Fruit fly (Drosophila melanogaster) whole organism, embryonic: ENCODE data around the gene CG10638.
A peak's percentile ranks its signal among the peaks of the same experiment; 100 is the strongest.

Experiments
- Antp ChIP-seq: fragments of 200-800 bp; sonication (Bioruptor generic); optimal IDR thresholded peaks from 3 replicates; lab custom pipeline; 2016; ENCODE audit warnings: missing biosample characterization, missing genetic modification characterization
- Bgb ChIP-seq: fragments of 200-800 bp; sonication (Bioruptor generic); IDR thresholded peaks from 2 replicates; pipeline ENCODE4 v1.3.6; 2022; ENCODE audit warnings: missing biosample characterization, missing genetic modification characterization; ENCODE audit not compliant: partially characterized antibody
- C15 ChIP-seq: fragments of 200-800 bp; sonication (Bioruptor generic); IDR thresholded peaks from 3 replicates; pipeline ENCODE4 v1.3.6; 2022; ENCODE audit warnings: missing biosample characterization, missing genetic modification characterization
- CG10209 ChIP-seq: fragments of 200-800 bp; sonication (Bioruptor generic); optimal IDR thresholded peaks from 3 replicates; lab custom pipeline; 2017; ENCODE audit warnings: missing biosample characterization, mild to moderate bottlenecking, missing genetic modification characterization, missing genetic modification reagents
- CG10366 ChIP-seq: fragments of 200-800 bp; sonication (Bioruptor generic); IDR thresholded peaks from 2 replicates; pipeline ENCODE4 v1.3.6; 2022; ENCODE audit warnings: missing biosample characterization, missing genetic modification characterization
- CG11093 ChIP-seq: fragments of 200-800 bp; sonication (Bioruptor generic); IDR thresholded peaks from 3 replicates; pipeline ENCODE4 v1.3.6; 2022; ENCODE audit warnings: missing biosample characterization, missing genetic modification characterization
- CG15479 ChIP-seq: fragments of 200-800 bp; sonication (Bioruptor generic); optimal IDR thresholded peaks from 3 replicates; lab custom pipeline; 2019; ENCODE audit warnings: missing biosample characterization, mild to moderate bottlenecking, missing genetic modification characterization, moderate library complexity
- CG15601 ChIP-seq: fragments of 200-800 bp; sonication (Bioruptor generic); optimal IDR thresholded peaks from 3 replicates; lab custom pipeline; 2019; ENCODE audit warnings: missing biosample characterization, mild to moderate bottlenecking, missing genetic modification characterization, moderate library complexity
- CG1602 ChIP-seq: fragments of 200-800 bp; sonication (Bioruptor generic); optimal IDR thresholded peaks from 3 replicates; lab custom pipeline; 2016; ENCODE audit warnings: missing biosample characterization, missing genetic modification characterization
- CG17568 ChIP-seq: fragments of 200-800 bp; sonication (Bioruptor generic); optimal IDR thresholded peaks from 2 replicates; lab custom pipeline; 2018; ENCODE audit warnings: missing biosample characterization, mild to moderate bottlenecking, missing genetic modification characterization, moderate library complexity
- CG17612 ChIP-seq: fragments of 200-800 bp; sonication (Bioruptor generic); IDR thresholded peaks from 2 replicates; pipeline ENCODE4 v1.3.6; 2022; ENCODE audit warnings: missing biosample characterization, missing genetic modification characterization
- CG18619 ChIP-seq: fragments of 200-800 bp; sonication (Bioruptor generic); optimal IDR thresholded peaks from 3 replicates; lab custom pipeline; 2017; ENCODE audit warnings: missing biosample characterization, mild to moderate bottlenecking, missing genetic modification characterization
- CG2875 ChIP-seq: fragments of 200-800 bp; sonication (Bioruptor generic); optimal IDR thresholded peaks from 2 replicates; lab custom pipeline; 2017; ENCODE audit warnings: missing biosample characterization, mild to moderate bottlenecking, missing genetic modification characterization, missing genetic modification reagents
- CG3065 ChIP-seq: fragments of 200-800 bp; sonication (Bioruptor generic); optimal IDR thresholded peaks from 2 replicates; lab custom pipeline; 2016; ENCODE audit warnings: missing biosample characterization, missing genetic modification characterization
- CG4730 ChIP-seq: fragments of 200-800 bp; sonication (Bioruptor generic); IDR thresholded peaks from 2 replicates; pipeline ENCODE4 v1.3.6; 2022; ENCODE audit warnings: missing biosample characterization, missing genetic modification characterization
- CG7271 ChIP-seq: fragments of 200-800 bp; sonication (Bioruptor generic); optimal IDR thresholded peaks from 2 replicates; lab custom pipeline; 2018; ENCODE audit warnings: missing biosample characterization, mild to moderate bottlenecking, missing genetic modification characterization, moderate library complexity
- CG7556 ChIP-seq: fragments of 200-800 bp; sonication (Bioruptor generic); optimal IDR thresholded peaks from 2 replicates; lab custom pipeline; 2017; ENCODE audit warnings: missing biosample characterization, mild to moderate bottlenecking, missing genetic modification characterization
- CG7928 ChIP-seq: fragments of 200-800 bp; sonication (Bioruptor generic); optimal IDR thresholded peaks from 2 replicates; lab custom pipeline; 2017; ENCODE audit warnings: missing biosample characterization, mild to moderate bottlenecking, missing genetic modification characterization
- CG7987 ChIP-seq: fragments of 200-800 bp; sonication (Bioruptor generic); optimal IDR thresholded peaks from 2 replicates; lab custom pipeline; 2018; ENCODE audit warnings: missing biosample characterization, mild to moderate bottlenecking, missing genetic modification characterization, moderate library complexity
- CG8388 ChIP-seq: fragments of 200-800 bp; sonication (Bioruptor generic); optimal IDR thresholded peaks from 2 replicates; lab custom pipeline; 2019; ENCODE audit warnings: missing biosample characterization, mild to moderate bottlenecking, missing genetic modification characterization, moderate library complexity
- CG8944 ChIP-seq: fragments of 200-800 bp; sonication (Bioruptor generic); optimal IDR thresholded peaks from 3 replicates; lab custom pipeline; 2016; ENCODE audit warnings: missing biosample characterization, missing genetic modification characterization
- CrebB ChIP-seq: fragments of 200-800 bp; sonication (Bioruptor generic); optimal IDR thresholded peaks from 3 replicates; lab custom pipeline; 2018; ENCODE audit warnings: missing biosample characterization, mild to moderate bottlenecking, missing genetic modification characterization
- D19B ChIP-seq: fragments of 200-800 bp; sonication (Bioruptor generic); optimal IDR thresholded peaks from 2 replicates; lab custom pipeline; 2017; ENCODE audit warnings: missing biosample characterization, mild to moderate bottlenecking, missing genetic modification characterization
- Dbx ChIP-seq: fragments of 200-800 bp; sonication (Bioruptor generic); IDR thresholded peaks from 3 replicates; pipeline ENCODE4 v1.3.6; 2022; ENCODE audit warnings: missing biosample characterization, missing genetic modification characterization
- Dek ChIP-seq: fragments of 200-800 bp; sonication (Bioruptor generic); optimal IDR thresholded peaks from 3 replicates; lab custom pipeline; 2019; ENCODE audit warnings: missing biosample characterization, mild to moderate bottlenecking, missing genetic modification characterization, moderate library complexity
- Dll ChIP-seq: fragments of 200-800 bp; sonication (Bioruptor generic); IDR thresholded peaks from 4 replicates; pipeline ENCODE4 v1.3.6; 2022; ENCODE audit warnings: missing biosample characterization, missing genetic modification characterization; ENCODE audit not compliant: partially characterized antibody
- Hey ChIP-seq: fragments of 200-800 bp; sonication (Bioruptor generic); optimal IDR thresholded peaks from 3 replicates; lab custom pipeline; 2018; ENCODE audit warnings: missing biosample characterization, mild to moderate bottlenecking, missing genetic modification characterization
- HmgZ ChIP-seq: fragments of 200-800 bp; sonication (Bioruptor generic); optimal IDR thresholded peaks from 2 replicates; lab custom pipeline; 2018; ENCODE audit warnings: missing biosample characterization, mild to moderate bottlenecking, missing genetic modification characterization
- Kr ChIP-seq: fragments of 200-800 bp; sonication (Bioruptor generic); optimal IDR thresholded peaks from 2 replicates; lab custom pipeline; 2017; ENCODE audit warnings: missing biosample characterization, mild to moderate bottlenecking, missing genetic modification characterization
- Mad ChIP-seq: fragments of 200-800 bp; sonication (Bioruptor generic); optimal IDR thresholded peaks from 2 replicates; lab custom pipeline; 2016; ENCODE audit warnings: missing biosample characterization, missing genetic modification characterization
- NfI ChIP-seq: fragments of 200-800 bp; sonication (Bioruptor generic); optimal IDR thresholded peaks from 3 replicates; lab custom pipeline; 2018; ENCODE audit warnings: missing biosample characterization, mild to moderate bottlenecking, missing genetic modification characterization, moderate library complexity
- Oaz ChIP-seq: fragments of 200-800 bp; sonication (Bioruptor generic); IDR thresholded peaks from 2 replicates; pipeline ENCODE4 v1.3.6; 2022; ENCODE audit warnings: missing biosample characterization, missing genetic modification characterization
- Oli ChIP-seq: fragments of 200-800 bp; sonication (Bioruptor generic); optimal IDR thresholded peaks from 2 replicates; lab custom pipeline; 2018; ENCODE audit warnings: missing biosample characterization, mild to moderate bottlenecking, missing genetic modification characterization, moderate library complexity
- Optix ChIP-seq: fragments of 200-800 bp; sonication (Bioruptor generic); IDR thresholded peaks from 3 replicates; pipeline ENCODE4 v1.3.6; 2022; ENCODE audit warnings: missing biosample characterization, missing genetic modification characterization
- Sry-δ ChIP-seq: fragments of 200-800 bp; sonication (Bioruptor generic); optimal IDR thresholded peaks from 2 replicates; lab custom pipeline; 2016; ENCODE audit warnings: missing biosample characterization, missing genetic modification characterization
- ase ChIP-seq: fragments of 200-800 bp; sonication (Bioruptor generic); IDR thresholded peaks from 3 replicates; pipeline ENCODE4 v1.3.6; 2022; ENCODE audit warnings: missing biosample characterization, missing genetic modification characterization
- bcd ChIP-seq: fragments of 200-800 bp; sonication (Bioruptor generic); optimal IDR thresholded peaks from 2 replicates; lab custom pipeline; 2017; ENCODE audit warnings: missing biosample characterization, mild to moderate bottlenecking, missing genetic modification characterization
- ci ChIP-seq: fragments of 200-800 bp; sonication (Bioruptor generic); IDR thresholded peaks from 3 replicates; pipeline ENCODE4 v1.3.6; 2022; ENCODE audit warnings: missing biosample characterization, missing genetic modification characterization
- croc ChIP-seq: fragments of 200-800 bp; sonication (Bioruptor generic); conservative IDR thresholded peaks from 3 replicates; pipeline ENCODE4 v1.3.6; 2022; ENCODE audit warnings: missing biosample characterization, missing genetic modification characterization
- da ChIP-seq: fragments of 200-800 bp; sonication (Bioruptor generic); optimal IDR thresholded peaks from 2 replicates; lab custom pipeline; 2016; ENCODE audit warnings: missing biosample characterization, missing genetic modification characterization
- ken ChIP-seq: fragments of 200-800 bp; sonication (Bioruptor generic); IDR thresholded peaks from 3 replicates; pipeline ENCODE4 v1.3.6; 2022; ENCODE audit warnings: missing biosample characterization, missing genetic modification characterization
- knrl ChIP-seq: fragments of 200-800 bp; sonication (Bioruptor generic); IDR thresholded peaks from 3 replicates; pipeline ENCODE4 v1.3.6; 2022; ENCODE audit warnings: missing biosample characterization, missing genetic modification characterization; ENCODE audit not compliant: partially characterized antibody
- lola ChIP-seq, 3 experiments: fragments of >200 bp in 2 of 3; fragments of 200-800 bp in 1 of 3; sonication (Bioruptor generic) in 1 of 3; optimal IDR thresholded peaks; 2 replicates each; lab custom pipeline; 2017 to 2019; ENCODE audit warnings: missing biosample characterization in 3 of 3, missing genetic modification characterization in 3 of 3, mild to moderate bottlenecking in 1 of 3, moderate library complexity in 1 of 3
- ranshi ChIP-seq: fragments of 200-800 bp; sonication (Bioruptor generic); IDR thresholded peaks from 2 replicates; pipeline ENCODE4 v1.3.6; 2022; ENCODE audit warnings: missing biosample characterization, missing genetic modification characterization
- run ChIP-seq: fragments of 200-800 bp; sonication (Bioruptor generic); optimal IDR thresholded peaks from 3 replicates; lab custom pipeline; 2018; ENCODE audit warnings: missing biosample characterization, mild to moderate bottlenecking, missing genetic modification characterization
- sr ChIP-seq: fragments of 200-800 bp; sonication (Bioruptor generic); IDR thresholded peaks from 3 replicates; pipeline ENCODE4 v1.3.6; 2022; ENCODE audit warnings: missing biosample characterization, missing genetic modification characterization
- tx ChIP-seq: fragments of 200-800 bp; sonication (Bioruptor generic); optimal IDR thresholded peaks from 2 replicates; lab custom pipeline; 2016; ENCODE audit warnings: missing biosample characterization, missing genetic modification characterization
- vfl ChIP-seq: fragments of 200-800 bp; sonication (Bioruptor generic); optimal IDR thresholded peaks from 2 replicates; lab custom pipeline; 2016; ENCODE audit warnings: missing biosample characterization, missing genetic modification characterization
- wdn ChIP-seq: fragments of 200-800 bp; sonication (Bioruptor generic); IDR thresholded peaks from 2 replicates; pipeline ENCODE4 v1.3.6; 2022; ENCODE audit warnings: missing biosample characterization, missing genetic modification characterization
- yki ChIP-seq: fragments of >200 bp; optimal IDR thresholded peaks from 3 replicates; lab custom pipeline; 2018

Gene CG10638

DNA sequence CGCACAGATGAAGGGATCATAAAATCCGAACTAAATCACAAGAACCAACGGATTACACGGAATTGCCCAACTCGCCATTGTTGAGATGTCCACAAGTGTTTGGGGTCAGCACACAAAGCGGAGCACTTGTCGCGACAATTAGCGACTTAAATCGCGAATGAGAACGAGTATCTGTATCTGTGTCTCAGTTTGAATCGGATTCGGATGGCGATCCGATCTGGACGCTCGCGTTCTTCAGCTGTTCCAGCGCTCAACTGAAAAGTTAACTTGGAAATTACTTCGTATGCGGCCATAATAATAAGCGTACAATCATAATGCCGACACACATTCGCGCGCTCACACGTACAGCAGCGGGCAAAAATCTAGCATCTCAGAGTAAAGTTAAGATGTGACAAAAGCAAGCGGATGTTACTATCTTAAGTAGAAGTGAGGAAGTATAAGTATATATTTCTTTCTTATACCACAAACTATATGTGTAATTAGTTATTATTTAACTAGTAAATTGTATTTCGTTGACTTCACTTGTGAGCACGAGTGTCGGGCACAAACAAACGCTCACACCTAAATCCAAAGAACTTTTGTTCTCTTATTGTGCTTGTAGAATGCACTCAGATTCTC is 10.6 kb downstream of the CG10638 start, which contains the start of gene CG10660 (continued):
- peak; percentile 84 for TF ChIP-seq CG18619 (GFP tag; lab: Kevin White, UChicago)
- peak; percentile 89 for TF ChIP-seq bcd (GFP tag; lab: Kevin White, UChicago)
- peak; percentile 75 for TF ChIP-seq wdn (GFP tag; lab: Robert Waterston, UW)
- TF ChIP-seq Dbx (GFP tag; lab: Robert Waterston, UW) = peak; percentile 74
- peak; percentile 64; the same call in 1 of the 2 replicates for TF ChIP-seq CG17612 (GFP tag; lab: Robert Waterston, UW)
- peak; percentile 79 for TF ChIP-seq ase (GFP tag; lab: Robert Waterston, UW)
- TF ChIP-seq yki (lab: Kevin White, UChicago) = no peak
- TF ChIP-seq knrl = no peak
- peak; percentile 84 for TF ChIP-seq CrebB (tag; lab: Kevin White, UChicago)
- TF ChIP-seq CG4730 = peak; percentile 67; the same call in 1 of the 2 replicates
- peak; percentile 63 for TF ChIP-seq croc
- peak; percentile 86 for TF ChIP-seq ken
- TF ChIP-seq NfI = peak; percentile 81
- no peak for TF ChIP-seq Kr
- TF ChIP-seq CG10366 = peak; percentile 88
- peak; percentile 56 for TF ChIP-seq Antp (GFP tag; lab: Kevin White, UChicago)
- peak; percentile 89 for TF ChIP-seq ranshi (GFP tag; lab: Robert Waterston, UW)
- peak; percentile 93 for TF ChIP-seq Oli (tag; lab: Kevin White, UChicago)
- TF ChIP-seq CG7987 (GFP tag; lab: Kevin White, UChicago) = peak; percentile 55
- TF ChIP-seq C15 (GFP tag; lab: Robert Waterston, UW) = no peak
- peak; percentile 86 for TF ChIP-seq Dek (tag; lab: Kevin White, UChicago)
- peak; percentile 85 for TF ChIP-seq Optix (GFP tag; lab: Robert Waterston, UW)
- no peak for TF ChIP-seq CG15479 (GFP tag; lab: Kevin White, UChicago)
- peak; percentile 63 for TF ChIP-seq CG8944 (GFP tag; lab: Kevin White, UChicago)
- peak; percentile 85 for TF ChIP-seq Mad
- peak; percentile 86 for TF ChIP-seq CG1602 (GFP tag; lab: Kevin White, UChicago)
- peak; percentile 39 for TF ChIP-seq tx
- peak; percentile 88 for TF ChIP-seq CG10209 (GFP tag; lab: Kevin White, UChicago)
- TF ChIP-seq CG7271 = peak; percentile 26
- TF ChIP-seq CG7556 = peak; percentile 91
- peak; percentile 89 for TF ChIP-seq run (tag; lab: Kevin White, UChicago)
- TF ChIP-seq CG8388 (GFP tag; lab: Kevin White, UChicago) = peak; percentile 91
- TF ChIP-seq sr (GFP tag; lab: Robert Waterston, UW) = no peak
- TF ChIP-seq ci (GFP tag; lab: Robert Waterston, UW) = peak; percentile 96
- TF ChIP-seq CG2875 (GFP tag; lab: Kevin White, UChicago) = peak; percentile 87
- peak; percentile 76 for TF ChIP-seq Oaz
- TF ChIP-seq lola (GFP tag; optimal IDR thresholded peaks at IDR 0.05; lab: Kevin White, UChicago) = peak in 1 of 3 experiments; percentile 86
- peak; percentile 8 for TF ChIP-seq Sry-δ (GFP tag; lab: Kevin White, UChicago)
- TF ChIP-seq vfl = peak; percentile 11
- peak; percentile 20 for TF ChIP-seq Hey (tag; lab: Kevin White, UChicago)
- TF ChIP-seq Dll (GFP tag; lab: Robert Waterston, UW) = no peak
- peak; percentile 82 for TF ChIP-seq CG17568 (GFP tag; lab: Kevin White, UChicago)
- peak; percentile 70; the same call in 2 of the 3 replicates for TF ChIP-seq CG11093 (GFP tag; lab: Robert Waterston, UW)
- peak; percentile 61 for TF ChIP-seq D19B (GFP tag; lab: Kevin White, UChicago)
- peak; percentile 87 for TF ChIP-seq CG15601
- peak; percentile 34 for TF ChIP-seq CG7928 (GFP tag; lab: Kevin White, UChicago)
- peak; percentile 86 for TF ChIP-seq HmgZ (tag; lab: Kevin White, UChicago)
- TF ChIP-seq CG3065 (GFP tag; lab: Kevin White, UChicago) = peak; percentile 55
- TF ChIP-seq da = peak; percentile 25
- no peak for TF ChIP-seq Bgb (GFP tag; lab: Robert Waterston, UW)
